Worm (Caenorhabditis elegans) whole organism, mixed stage, embryonic: ENCODE results near the gene gpa-11.

Experiments used
- ceh-43 ChIP-seq: fragments of 200-800 bp; sonication (Bioruptor generic); optimal IDR thresholded peaks from 2 replicates; lab custom pipeline; 2018; ENCODE audit warnings: mild to moderate bottlenecking, missing genetic modification characterization, moderate library complexity, missing compliant biosample characterization
- cnd-1 ChIP-seq: fragments of 200-800 bp; sonication (Bioruptor generic); optimal IDR thresholded peaks from 2 replicates; lab custom pipeline; 2018; ENCODE audit warnings: mild to moderate bottlenecking, missing genetic modification characterization, missing compliant biosample characterization
- drap-1 ChIP-seq: fragments of 200-800 bp; sonication (Bioruptor generic); optimal IDR thresholded peaks from 3 replicates; lab custom pipeline; 2018; ENCODE audit warnings: mild to moderate bottlenecking, missing genetic modification characterization, missing compliant biosample characterization
- lin-13 ChIP-seq: fragments of 150-350 bp; optimal IDR thresholded peaks from 2 replicates; lab custom pipeline; 2014; ENCODE audit warnings: missing biosample characterization, missing genetic modification characterization
- nhr-2 ChIP-seq: fragments of 150-350 bp; optimal IDR thresholded peaks from 2 replicates; lab custom pipeline; 2014; ENCODE audit warnings: missing biosample characterization, missing genetic modification characterization
- sptf-1 ChIP-seq: sonication (generic microtip); optimal IDR thresholded peaks from 2 replicates; lab custom pipeline; 2017; ENCODE audit warnings: mild to moderate bottlenecking, missing genetic modification characterization, moderate library complexity, missing compliant biosample characterization
- tbx-8 ChIP-seq: fragments of 200-800 bp; sonication (Bioruptor generic); optimal IDR thresholded peaks from 2 replicates; lab custom pipeline; 2018; ENCODE audit warnings: mild to moderate bottlenecking, missing genetic modification characterization, moderate library complexity, missing compliant biosample characterization
- unc-120 ChIP-seq: sonication (generic microtip); optimal IDR thresholded peaks from 2 replicates; lab custom pipeline; 2017; ENCODE audit warnings: missing genetic modification characterization, missing compliant biosample characterization; ENCODE audit not compliant: poor library complexity, severe bottlenecking
- unc-39 ChIP-seq: fragments of 150-350 bp; optimal IDR thresholded peaks from 2 replicates; lab custom pipeline; 2014; ENCODE audit warnings: missing biosample characterization, missing genetic modification characterization

The gpa-11 gene

DNA sequence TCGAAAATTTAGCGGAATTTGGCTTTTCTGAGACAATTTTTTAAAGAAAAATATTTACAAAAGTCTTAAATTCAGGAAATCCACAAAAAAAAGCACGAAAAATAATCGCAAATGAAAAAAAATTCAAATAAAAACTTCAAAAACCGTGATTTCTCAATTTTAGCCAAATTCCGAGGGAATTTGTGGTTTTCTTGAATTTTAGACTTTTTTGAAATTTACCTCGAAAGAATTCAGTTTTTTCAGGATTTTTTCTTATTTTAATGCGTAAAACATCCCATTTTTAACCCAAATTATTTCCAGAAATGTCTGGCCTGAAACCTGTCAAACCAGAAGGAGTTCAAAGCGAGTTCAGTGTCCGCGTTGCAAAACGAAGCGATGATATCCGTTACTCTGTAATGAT, 54.3 kb downstream of the gpa-11 start, which contains the start of gene gtf-2F1:
Gene gtf-2F1 (plus strand): TSS at position 301 of the 400 bp plus-strand sequence.
- TF ChIP-seq tbx-8 (GFP tag; lab: Kevin White, UChicago) (no peak), ceh-43 (GFP tag; lab: Kevin White, UChicago) (no peak), nhr-2 (tag; lab: Kevin White, UChicago) (no peak), cnd-1 (tag; lab: Kevin White, UChicago) (no peak), lin-13 (tag; lab: Kevin White, UChicago) (no peak), unc-120 (no peak), sptf-1 (tag; lab: Kevin White, UChicago) (no peak), drap-1 (GFP tag; lab: Kevin White, UChicago) (no peak), unc-39 (tag; lab: Kevin White, UChicago) (no peak)
